Worm (Caenorhabditis elegans): ENCODE results near the gene srh-76.

The srh-76 gene

ce11 chrV:5871759-5872158 lies 38.1 kb downstream of the srh-76 start, which contains the start of gene C02G6.2:
Gene C02G6.2 (plus strand): TSS chrV:5872059.
- no peak for TF ChIP-seq egrh-3 (GFP tag; IDR thresholded peaks at IDR 0.05)
- TF ChIP-seq akir-1 (GFP tag; optimal IDR thresholded peaks at IDR 0.05), result no peak
- TF ChIP-seq cebp-1 (GFP tag; IDR thresholded peaks at IDR 0.05), result no peak
- TF ChIP-seq cebp-1 (tag; optimal IDR thresholded peaks at IDR 0.05), result no peak
- TF ChIP-seq snpc-1.1 (tag; optimal IDR thresholded peaks at IDR 0.05; ENCODE audit: insufficient read depth), result no peak
- no peak for TF ChIP-seq nfya-2 (GFP tag; IDR thresholded peaks at IDR 0.05)
- no peak for TF ChIP-seq snpc-1.3 (tag; optimal IDR thresholded peaks at IDR 0.05; ENCODE audit: insufficient read depth)
- TF ChIP-seq hlh-12 (tag; optimal IDR thresholded peaks at IDR 0.05), result no peak
- no peak for TF ChIP-seq bed-2 (GFP tag; IDR thresholded peaks at IDR 0.05)
- TF ChIP-seq nfya-1 (tag; optimal IDR thresholded peaks at IDR 0.05; ENCODE audit: borderline replicate concordance, insufficient read depth), result no peak
- TF ChIP-seq madf-8 (GFP tag; conservative IDR thresholded peaks at IDR 0.05), result no peak
- TF ChIP-seq F49E8.2 (tag; optimal IDR thresholded peaks at IDR 0.05; ENCODE audit: insufficient read depth), result no peak
- TF ChIP-seq zim-3 (tag; optimal IDR thresholded peaks at IDR 0.05), result no peak

DNA sequence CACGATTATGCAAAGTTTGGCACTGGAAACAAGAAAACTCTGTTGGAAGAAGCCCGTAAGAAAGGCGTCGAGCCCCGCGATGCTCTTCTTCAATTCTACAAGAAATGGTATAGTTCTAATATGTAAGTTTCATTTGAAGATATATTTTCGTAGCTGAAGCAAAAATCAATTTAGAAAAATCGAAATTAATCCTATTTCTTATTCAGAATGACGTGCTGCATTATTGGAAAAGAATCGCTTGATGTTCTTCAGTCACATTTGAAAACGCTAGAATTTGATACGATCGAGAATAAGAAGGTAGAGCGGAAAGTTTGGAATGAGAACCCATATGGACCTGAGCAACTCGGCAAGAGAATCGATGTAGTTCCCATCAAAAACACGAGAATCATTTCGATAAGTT lies 43.3 kb downstream of the srh-76 start:
- TF ChIP-seq Y67H2A.10 (GFP tag; conservative IDR thresholded peaks at IDR 0.05) (no peak), F39B2.1 (GFP tag; IDR thresholded peaks at IDR 0.05) (no peak), ceh-58 (GFP tag; IDR thresholded peaks at IDR 0.05) (no peak), T26A5.8 (tag; optimal IDR thresholded peaks at IDR 0.05) (no peak), lin-26 (GFP tag; IDR thresholded peaks at IDR 0.05) (no peak), dpl-1 (GFP tag; optimal IDR thresholded peaks at IDR 0.05) (no peak), mel-28 (tag; optimal IDR thresholded peaks at IDR 0.05; ENCODE audit: borderline replicate concordance) (no peak), ceh-79 (tag; optimal IDR thresholded peaks at IDR 0.05) (no peak), fkh-3 (tag; optimal IDR thresholded peaks at IDR 0.05) (no peak), B0261.1 (tag; optimal IDR thresholded peaks at IDR 0.05) (no peak), B0336.3 (GFP tag; IDR thresholded peaks at IDR 0.05) (no peak), F55B11.4 (tag; optimal IDR thresholded peaks at IDR 0.05; ENCODE audit: borderline replicate concordance, insufficient read depth) (no peak), nfya-2 (GFP tag; IDR thresholded peaks at IDR 0.05) (no peak), nhr-179 (tag; optimal IDR thresholded peaks at IDR 0.05) (no peak), snpc-4 (GFP tag; optimal IDR thresholded peaks at IDR 0.05) (no peak), snpc-4 (tag; optimal IDR thresholded peaks at IDR 0.05) (no peak)

ce11 chrV:5880064-5880463 lies 46.4 kb downstream of the srh-76 start, which contains the start of gene C02G6.3:
Gene C02G6.3 (plus strand): TSS chrV:5880364.
- TF ChIP-seq lin-26 (GFP tag; IDR thresholded peaks at IDR 0.05) (no peak), ceh-58 (GFP tag; IDR thresholded peaks at IDR 0.05) (no peak), sdz-38 (tag; optimal IDR thresholded peaks at IDR 0.05) (no peak), cebp-1 (GFP tag; IDR thresholded peaks at IDR 0.05) (no peak), cebp-1 (tag; optimal IDR thresholded peaks at IDR 0.05) (no peak), nhr-27 (tag; optimal IDR thresholded peaks at IDR 0.05) (no peak), zfh-2 (GFP tag; conservative IDR thresholded peaks at IDR 0.05) (no peak), F10E7.11 (tag; optimal IDR thresholded peaks at IDR 0.05) (no peak), repo-1 (tag; optimal IDR thresholded peaks at IDR 0.05) (no peak), ztf-22 (GFP tag; optimal IDR thresholded peaks at IDR 0.05) (no peak), rcor-1 (GFP tag; IDR thresholded peaks at IDR 0.05) (no peak), hsf-1 (GFP tag; IDR thresholded peaks at IDR 0.05) (no peak), aptf-3 (GFP tag; IDR thresholded peaks at IDR 0.05) (no peak), snpc-1.1 (tag; optimal IDR thresholded peaks at IDR 0.05; ENCODE audit: insufficient read depth) (no peak), attf-5 (GFP tag; optimal IDR thresholded peaks at IDR 0.05) (no peak), athp-1 (tag; optimal IDR thresholded peaks at IDR 0.05) (no peak), F55B11.4 (tag; optimal IDR thresholded peaks at IDR 0.05; ENCODE audit: borderline replicate concordance, insufficient read depth) (no peak), dpff-1 (tag; optimal IDR thresholded peaks at IDR 0.05) (no peak), hlh-12 (tag; optimal IDR thresholded peaks at IDR 0.05) (no peak), mxl-1 (tag; optimal IDR thresholded peaks at IDR 0.05) (no peak), ztf-25 (GFP tag; IDR thresholded peaks at IDR 0.05) (no peak)
